Fruit fly (Drosophila melanogaster): ENCODE results near the gene h-cup.

DNA sequence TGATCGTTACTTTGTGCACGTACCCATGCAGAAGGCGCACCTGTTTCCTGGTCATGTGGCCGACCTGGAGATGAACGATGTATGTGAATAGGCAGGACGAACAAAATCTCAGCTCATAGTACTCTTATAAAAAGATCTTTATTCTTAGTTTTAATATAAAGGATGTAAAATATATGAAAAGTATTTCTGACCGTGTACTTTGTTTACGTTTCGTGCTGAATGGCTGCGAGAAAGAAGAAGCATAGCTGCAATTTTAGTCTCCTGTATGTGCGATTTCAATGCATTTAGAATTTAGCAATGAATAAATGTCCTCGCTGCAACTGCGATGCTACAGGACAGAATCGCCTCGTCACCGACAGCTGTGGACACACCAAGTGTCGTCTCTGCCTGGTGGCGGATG, 34.9 kb downstream of the h-cup start, which contains the start of the genes CG42726 and CG42727:
- TF ChIP-seq ttk (optimal IDR thresholded peaks at IDR 0.05) (no peak), Myc (optimal IDR thresholded peaks at IDR 0.05) (no peak), psq (optimal IDR thresholded peaks at IDR 0.05) (no peak), insv (optimal IDR thresholded peaks at IDR 0.05) (no peak), h (optimal IDR thresholded peaks at IDR 0.05) (no peak)

Data from Kc167 (cell line).